Worm (Caenorhabditis elegans) whole organism, L1 larva: ENCODE data around the gene str-55.

Experiments used
- aha-1 ChIP-seq: fragments of 150-350 bp; optimal IDR thresholded peaks from 2 replicates; lab custom pipeline; 2014; ENCODE audit warnings: missing biosample characterization, missing genetic modification characterization
- alr-1 ChIP-seq: fragments of 200-800 bp; sonication (Bioruptor generic); optimal IDR thresholded peaks from 2 replicates; lab custom pipeline; 2018; ENCODE audit warnings: borderline replicate concordance, mild to moderate bottlenecking, missing genetic modification characterization, missing compliant biosample characterization
- ceh-82 ChIP-seq, 3 experiments: fragments of 150-350 bp in 1 of 3; sonication (generic microtip) in 2 of 3; optimal IDR thresholded peaks; 2 replicates each; lab custom pipeline; 2014 to 2017; ENCODE audit warnings: missing biosample characterization in 3 of 3, missing genetic modification characterization in 3 of 3
- ceh-88 ChIP-seq: fragments of 200-800 bp; sonication (Bioruptor generic); IDR thresholded peaks from 2 replicates; pipeline ENCODE4 v1.3.6; 2022; ENCODE audit warnings: missing genetic modification characterization, missing compliant biosample characterization
- ceh-90 ChIP-seq: sonication (generic microtip); optimal IDR thresholded peaks from 2 replicates; lab custom pipeline; 2016; ENCODE audit warnings: missing genetic modification characterization, missing compliant biosample characterization
- irx-1 ChIP-seq: sonication (generic microtip); optimal IDR thresholded peaks from 2 replicates; lab custom pipeline; 2016; ENCODE audit warnings: missing genetic modification characterization, missing compliant biosample characterization
- lin-39 ChIP-seq: fragments of 150-350 bp; optimal IDR thresholded peaks from 2 replicates; lab custom pipeline; 2014; ENCODE audit warnings: missing biosample characterization, missing genetic modification reagents, missing genetic modification characterization
- mdl-1 ChIP-seq, 2 experiments: fragments of 150-350 bp; optimal IDR thresholded peaks; 2 replicates each; lab custom pipeline; 2014 to 2017; ENCODE audit warnings: missing biosample characterization in 2 of 2, missing genetic modification characterization in 2 of 2, inconsistent platforms in 1 of 2
- nhr-11 ChIP-seq: fragments of 150-350 bp; optimal IDR thresholded peaks from 2 replicates; lab custom pipeline; 2014; ENCODE audit warnings: missing biosample characterization, missing genetic modification characterization
- nhr-28 ChIP-seq: fragments of 150-350 bp; optimal IDR thresholded peaks from 2 replicates; lab custom pipeline; 2014; ENCODE audit warnings: missing biosample characterization, missing genetic modification characterization
- skn-1 ChIP-seq: fragments of 150-350 bp; optimal IDR thresholded peaks from 2 replicates; lab custom pipeline; 2014; ENCODE audit warnings: missing biosample characterization, missing genetic modification characterization
- zag-1 ChIP-seq: fragments of 150-350 bp; optimal IDR thresholded peaks from 2 replicates; lab custom pipeline; 2014; ENCODE audit warnings: missing biosample characterization, missing genetic modification characterization

DNA sequence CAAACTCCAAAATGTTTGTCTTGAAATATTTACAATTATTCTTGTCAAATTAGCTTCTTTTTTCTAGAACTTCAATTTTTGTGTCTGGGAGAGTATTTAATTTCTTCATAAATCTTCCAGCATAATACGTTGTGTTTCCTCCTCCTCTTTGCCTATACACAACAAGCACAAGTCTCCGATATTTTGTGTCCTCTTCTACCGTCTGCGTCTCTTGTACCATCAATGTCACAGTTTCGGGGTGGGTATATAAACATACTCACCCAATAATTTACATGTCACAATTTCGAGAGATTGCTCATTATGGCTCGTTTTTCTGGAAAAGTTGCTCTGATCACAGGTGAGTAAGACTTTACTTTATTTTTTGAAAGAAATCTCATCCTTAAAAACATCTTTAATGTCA, 20.6 kb upstream of the str-55 start, which contains the start of gene F26D2.15:
- no peak for TF ChIP-seq nhr-11 (tag; lab: Kevin White, UChicago)
- TF ChIP-seq aha-1 (tag; lab: Kevin White, UChicago) = no peak
- TF ChIP-seq ceh-90 (tag; lab: Kevin White, UChicago) = no peak
- no peak for TF ChIP-seq irx-1 (tag; lab: Kevin White, UChicago)
- no peak for TF ChIP-seq ceh-88 (GFP tag; lab: Robert Waterston, UW)
- no peak for TF ChIP-seq mdl-1 (tag; optimal IDR thresholded peaks at IDR 0.05; lab: Kevin White, UChicago)
- no peak for TF ChIP-seq skn-1 (tag; lab: Kevin White, UChicago)
- TF ChIP-seq nhr-28 = no peak
- no peak for TF ChIP-seq ceh-82 (tag; optimal IDR thresholded peaks at IDR 0.05; lab: Kevin White, UChicago)
- TF ChIP-seq lin-39 (tag; lab: Kevin White, UChicago) = no peak
- no peak for TF ChIP-seq zag-1 (tag; lab: Kevin White, UChicago)
- TF ChIP-seq alr-1 (tag; lab: Kevin White, UChicago) = no peak
